Fruit fly (Drosophila melanogaster) whole organism, wandering third instar larva: Measurements from ENCODE around the gene Alp13.

ENCODE experiments used
- CG9705 ChIP-seq: fragments of 200-800 bp; sonication (Bioruptor generic); optimal IDR thresholded peaks from 2 replicates; lab custom pipeline; 2018; ENCODE audit warnings: missing biosample characterization, mild to moderate bottlenecking, missing genetic modification characterization
- CrebA ChIP-seq: fragments of 200-800 bp; sonication (Bioruptor generic); optimal IDR thresholded peaks from 2 replicates; lab custom pipeline; 2016; ENCODE audit warnings: missing biosample characterization, mild to moderate bottlenecking, missing genetic modification characterization, borderline replicate concordance
- Dfd ChIP-seq: fragments of >200 bp; optimal IDR thresholded peaks from 2 replicates; lab custom pipeline; 2017; ENCODE audit warnings: missing biosample characterization, missing genetic modification characterization
- Dif ChIP-seq: fragments of 200-275, 200-300 bp; sonication (Bioruptor generic); optimal IDR thresholded peaks from 2 replicates; lab custom pipeline; 2018; ENCODE audit warnings: missing biosample characterization, missing genetic modification characterization; ENCODE audit not compliant: partially characterized antibody
- GATAd ChIP-seq: sonication (Bioruptor generic); optimal IDR thresholded peaks from 2 replicates; lab custom pipeline; 2016; ENCODE audit warnings: missing biosample characterization, missing genetic modification characterization
- HLH106 ChIP-seq: fragments of 200-800 bp; optimal IDR thresholded peaks from 3 replicates; lab custom pipeline; 2019; ENCODE audit warnings: missing biosample characterization, mild to moderate bottlenecking, missing genetic modification characterization, moderate library complexity
- Hnf4 ChIP-seq: fragments of 200-800 bp; sonication (Bioruptor generic); optimal IDR thresholded peaks from 2 replicates; lab custom pipeline; 2016; ENCODE audit warnings: missing biosample characterization, mild to moderate bottlenecking, missing genetic modification characterization
- Hr78 ChIP-seq: fragments of >200 bp; optimal IDR thresholded peaks from 2 replicates; lab custom pipeline; 2017; ENCODE audit warnings: missing biosample characterization, missing genetic modification characterization
- Hr83 ChIP-seq: fragments of 200-300 bp; sonication (Bioruptor generic); optimal IDR thresholded peaks from 2 replicates; lab custom pipeline; 2016; ENCODE audit warnings: missing biosample characterization, mild to moderate bottlenecking, missing genetic modification characterization, moderate library complexity; ENCODE audit not compliant: poor library complexity, severe bottlenecking
- Jra ChIP-seq: sonication (Bioruptor generic); optimal IDR thresholded peaks from 2 replicates; lab custom pipeline; 2016; ENCODE audit warnings: missing biosample characterization, missing genetic modification characterization
- Mio ChIP-seq: sonication (Bioruptor generic); optimal IDR thresholded peaks from 2 replicates; lab custom pipeline; 2016; ENCODE audit warnings: missing biosample characterization, missing genetic modification characterization
- Myc ChIP-seq: fragments of >200 bp; optimal IDR thresholded peaks from 2 replicates; lab custom pipeline; 2017
- N ChIP-seq: fragments of >200 bp; optimal IDR thresholded peaks from 2 replicates; lab custom pipeline; 2018; ENCODE audit warnings: missing biosample characterization, missing external identifiers, missing genetic modification characterization
- OdsH ChIP-seq: fragments of 200-800 bp; sonication (Bioruptor generic); optimal IDR thresholded peaks from 2 replicates; lab custom pipeline; 2016; ENCODE audit warnings: missing biosample characterization, mild to moderate bottlenecking, missing genetic modification characterization
- Rel ChIP-seq, 2 experiments: fragments of 200-800 bp; sonication (Bioruptor generic) in 1 of 2; optimal IDR thresholded peaks; 2 replicates in 1 of 2; 3 replicates in 1 of 2; lab custom pipeline; 2016 to 2019; ENCODE audit warnings: mild to moderate bottlenecking in 2 of 2, missing biosample characterization in 2 of 2, missing genetic modification characterization in 2 of 2, moderate library complexity in 1 of 2
- Sp1 ChIP-seq: fragments of 200-800 bp; sonication (Bioruptor generic); optimal IDR thresholded peaks from 3 replicates; lab custom pipeline; 2019; ENCODE audit warnings: missing biosample characterization, mild to moderate bottlenecking, missing genetic modification characterization, moderate library complexity
- Vsx2 ChIP-seq: fragments of 200-300, 225-300 bp; sonication (Bioruptor generic); optimal IDR thresholded peaks from 2 replicates; lab custom pipeline; 2018; ENCODE audit warnings: missing biosample characterization, missing genetic modification characterization; ENCODE audit not compliant: partially characterized antibody
- br ChIP-seq: fragments of 200-800 bp; sonication (Bioruptor generic); optimal IDR thresholded peaks from 2 replicates; lab custom pipeline; 2016; ENCODE audit warnings: missing biosample characterization, missing genetic modification characterization
- brk ChIP-seq: fragments of 200-800 bp; sonication (Bioruptor generic); optimal IDR thresholded peaks from 2 replicates; lab custom pipeline; 2016; ENCODE audit warnings: missing biosample characterization, mild to moderate bottlenecking, missing genetic modification characterization
- dl ChIP-seq, 2 experiments: fragments of 175-275, 200-275 bp in 1 of 2; fragments of 200-275 bp in 1 of 2; sonication (Bioruptor generic); optimal IDR thresholded peaks; lab custom pipeline; 2018; ENCODE audit warnings: mild to moderate bottlenecking in 2 of 2, missing biosample characterization in 2 of 2, missing genetic modification characterization in 2 of 2, moderate library complexity in 2 of 2; ENCODE audit not compliant: partially characterized antibody in 2 of 2, insufficient read depth in 1 of 2
- dmrt93B ChIP-seq: fragments of 200-800 bp; sonication (Bioruptor generic); optimal IDR thresholded peaks from 2 replicates; lab custom pipeline; 2018; ENCODE audit warnings: missing biosample characterization, mild to moderate bottlenecking, missing genetic modification characterization
- dsf ChIP-seq: sonication (Bioruptor generic); optimal IDR thresholded peaks from 2 replicates; lab custom pipeline; 2016; ENCODE audit warnings: missing biosample characterization, missing genetic modification characterization, borderline replicate concordance
- ey ChIP-seq: fragments of 200-800 bp; sonication (Bioruptor generic); optimal IDR thresholded peaks from 2 replicates; lab custom pipeline; 2016; ENCODE audit warnings: missing biosample characterization, missing genetic modification characterization
- foxo ChIP-seq, 2 experiments: fragments of 200-800 bp; sonication (Bioruptor generic); optimal IDR thresholded peaks; 2 replicates in 1 of 2; 3 replicates in 1 of 2; lab custom pipeline; 2016 to 2017; ENCODE audit warnings: missing biosample characterization in 2 of 2, missing genetic modification characterization in 2 of 2
- fru ChIP-seq: fragments of 200-800 bp; sonication (Bioruptor generic); optimal IDR thresholded peaks from 3 replicates; lab custom pipeline; 2016; ENCODE audit warnings: missing biosample characterization, mild to moderate bottlenecking, missing genetic modification characterization
- h ChIP-seq: fragments of 200-800 bp; sonication (Bioruptor generic); optimal IDR thresholded peaks from 3 replicates; lab custom pipeline; 2016; ENCODE audit warnings: missing biosample characterization, mild to moderate bottlenecking, missing genetic modification characterization
- jim ChIP-seq: fragments of 175-275, 200-325 bp; sonication (Bioruptor generic); optimal IDR thresholded peaks from 2 replicates; lab custom pipeline; 2016; ENCODE audit warnings: missing biosample characterization, mild to moderate bottlenecking, missing genetic modification characterization
- lola ChIP-seq: fragments of >200 bp; optimal IDR thresholded peaks from 2 replicates; lab custom pipeline; 2017; ENCODE audit warnings: missing biosample characterization, missing genetic modification characterization
- pan ChIP-seq: fragments of >200 bp; optimal IDR thresholded peaks from 2 replicates; lab custom pipeline; 2017
- psq ChIP-seq: fragments of 200-800 bp; sonication (Bioruptor generic); optimal IDR thresholded peaks from 3 replicates; lab custom pipeline; 2017; ENCODE audit warnings: missing biosample characterization, mild to moderate bottlenecking, missing genetic modification characterization, moderate library complexity
- rgr ChIP-seq: fragments of 200-800 bp; sonication (Bioruptor generic); optimal IDR thresholded peaks from 3 replicates; lab custom pipeline; 2016; ENCODE audit warnings: missing biosample characterization, mild to moderate bottlenecking, missing genetic modification characterization
- sage ChIP-seq: fragments of 200-800 bp; sonication (Bioruptor generic); optimal IDR thresholded peaks from 2 replicates; lab custom pipeline; 2016; ENCODE audit warnings: missing biosample characterization, mild to moderate bottlenecking, missing genetic modification characterization
- sv ChIP-seq: fragments of 200-800 bp; sonication (Bioruptor generic); optimal IDR thresholded peaks from 3 replicates; lab custom pipeline; 2016; ENCODE audit warnings: missing biosample characterization, missing genetic modification characterization
- usp ChIP-seq: fragments of >200 bp; optimal IDR thresholded peaks from 2 replicates; lab custom pipeline; 2017; ENCODE audit warnings: missing biosample characterization, missing genetic modification characterization
- woc ChIP-seq: sonication (Bioruptor generic); optimal IDR thresholded peaks from 2 replicates; lab custom pipeline; 2016; ENCODE audit warnings: missing biosample characterization, mild to moderate bottlenecking, missing genetic modification characterization

The Alp13 gene

DNA sequence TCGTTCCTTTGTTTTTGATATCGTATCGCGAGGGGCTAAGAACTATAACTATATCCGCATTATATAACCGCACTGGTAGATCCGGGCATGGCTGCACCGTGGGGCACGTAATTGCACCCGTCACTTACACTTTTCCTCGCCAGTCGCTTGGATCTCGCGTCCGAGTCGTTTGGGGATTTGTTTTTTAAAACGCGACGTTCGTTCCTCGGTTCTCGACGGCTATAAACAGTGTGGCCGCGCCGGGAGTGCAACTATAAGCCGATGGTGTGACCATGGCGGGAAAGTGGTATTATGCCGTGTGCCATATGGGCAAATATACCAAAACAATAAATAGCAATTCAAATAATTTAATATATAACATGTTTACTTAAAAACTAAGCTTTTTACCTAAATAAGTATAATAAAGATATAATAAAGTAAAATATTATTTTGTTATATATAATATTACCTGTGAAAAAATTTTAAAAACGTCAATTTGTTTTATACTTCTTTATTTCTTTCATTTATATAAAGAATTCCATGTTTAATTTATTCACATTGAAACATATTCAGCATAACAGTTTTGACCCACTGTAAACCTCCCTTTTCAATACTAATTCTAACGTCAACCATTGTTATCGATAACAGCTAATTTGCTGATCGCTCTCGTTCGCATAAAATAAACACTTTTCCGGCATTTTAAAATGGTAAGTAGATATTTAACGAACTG is 32.4 kb downstream of the Alp13 start, which contains the start of the genes Mical and CG3909:
Mical (minus strand) TSS at position 232 of the 709 bp plus-strand sequence.
CG3909 (plus strand) TSS at position 607 of the 709 bp plus-strand sequence.
- TF ChIP-seq sv (GFP tag; lab: Kevin White, UChicago): peak; percentile 36
- TF ChIP-seq Dfd (GFP tag; lab: Kevin White, UChicago): no peak
- no peak for TF ChIP-seq Mio
- TF ChIP-seq OdsH (GFP tag; lab: Kevin White, UChicago): peak; percentile 68
- no peak for TF ChIP-seq Rel (GFP tag; optimal IDR thresholded peaks at IDR 0.05; lab: Kevin White, UChicago)
- peak; percentile 77 for TF ChIP-seq Rel (tag; optimal IDR thresholded peaks at IDR 0.05; lab: Kevin White, UChicago)
- no peak for TF ChIP-seq dl (GFP tag; optimal IDR thresholded peaks at IDR 0.05; lab: Kevin White, UChicago; ENCODE audit: insufficient read depth in 1 of 2, partially characterized antibody in 2 of 2)
- peak; percentile 69 for TF ChIP-seq rgr (GFP tag; lab: Kevin White, UChicago)
- no peak for TF ChIP-seq CrebA (GFP tag; lab: Kevin White, UChicago)
- TF ChIP-seq Hnf4 (GFP tag; lab: Kevin White, UChicago): peak; percentile 82
- TF ChIP-seq HLH106: peak; percentile 89
- no peak for TF ChIP-seq Myc (lab: Kevin White, UChicago)
- peak; percentile 65 for TF ChIP-seq dsf (GFP tag; lab: Kevin White, UChicago)
- TF ChIP-seq brk: no peak
- no peak for TF ChIP-seq Hr78 (GFP tag; lab: Kevin White, UChicago)
- peak; percentile 16 for TF ChIP-seq Jra (GFP tag; lab: Kevin White, UChicago)
- peak; percentile 74 for TF ChIP-seq psq (GFP tag; lab: Kevin White, UChicago)
- peak; percentile 25 for TF ChIP-seq jim (GFP tag; lab: Kevin White, UChicago)
- TF ChIP-seq dmrt93B (GFP tag; lab: Kevin White, UChicago): no peak
- peak in 1 of 2 experiments; percentile 87 for TF ChIP-seq foxo (GFP tag; optimal IDR thresholded peaks at IDR 0.05; lab: Kevin White, UChicago)
- TF ChIP-seq h: peak; percentile 71
- peak; percentile 94 for TF ChIP-seq Vsx2 (GFP tag; lab: Kevin White, UChicago)
- peak; percentile 52 for TF ChIP-seq ey (GFP tag; lab: Kevin White, UChicago)
- TF ChIP-seq Hr83 (GFP tag; lab: Kevin White, UChicago): peak; percentile 51
- TF ChIP-seq usp (GFP tag; lab: Kevin White, UChicago): no peak
- TF ChIP-seq GATAd (GFP tag; lab: Kevin White, UChicago): no peak
- peak; percentile 67 for TF ChIP-seq fru (GFP tag; lab: Kevin White, UChicago)
- TF ChIP-seq Sp1 (GFP tag; lab: Kevin White, UChicago): peak; percentile 86
- peak; percentile 15 for TF ChIP-seq sage (GFP tag; lab: Kevin White, UChicago)
- TF ChIP-seq Dif (GFP tag; lab: Kevin White, UChicago): peak; percentile 59
- TF ChIP-seq lola (GFP tag; lab: Kevin White, UChicago): no peak
- TF ChIP-seq pan (lab: Kevin White, UChicago): no peak
- TF ChIP-seq CG9705: peak; percentile 49
- peak; percentile 60 for TF ChIP-seq woc
- TF ChIP-seq N (GFP tag; lab: Kevin White, UChicago): no peak
- TF ChIP-seq br (GFP tag; lab: Kevin White, UChicago): peak; percentile 15
- TF ChIP-seq, all 38 proteins: peak for 22

DNA sequence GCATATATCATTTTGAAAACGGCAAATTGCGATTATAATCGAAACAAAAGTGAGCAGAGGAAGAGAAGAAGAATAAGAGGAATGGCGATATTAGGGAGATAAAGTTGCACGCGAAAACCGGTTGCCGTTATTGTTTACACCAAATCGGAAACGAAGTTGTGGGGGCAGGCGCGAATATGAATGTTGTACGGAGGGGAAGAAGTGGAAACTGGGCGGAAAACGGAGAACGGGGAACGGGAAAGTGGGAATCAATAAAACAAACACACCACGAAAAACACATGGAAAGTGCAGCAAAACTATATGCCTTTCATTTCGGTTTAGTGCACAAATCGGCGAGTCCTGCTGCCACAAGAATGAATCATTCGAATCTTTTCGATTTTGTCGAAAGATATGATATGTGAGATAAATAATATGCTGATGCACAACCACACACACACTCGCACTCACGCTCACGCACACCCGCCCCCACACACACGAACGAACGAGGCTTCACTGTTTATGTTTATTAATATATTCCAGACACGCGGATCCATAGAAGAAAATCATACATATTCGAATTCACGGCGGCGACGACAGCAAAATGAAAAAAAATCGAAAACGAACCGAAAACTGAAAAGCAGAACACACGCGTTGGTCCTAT is 33.0 kb downstream of the Alp13 start:
- TF ChIP-seq dmrt93B (GFP tag; lab: Kevin White, UChicago) (no peak), usp (GFP tag; lab: Kevin White, UChicago) (no peak), Vsx2 (GFP tag; lab: Kevin White, UChicago) (no peak), psq (GFP tag; lab: Kevin White, UChicago) (peak; percentile 53), Myc (lab: Kevin White, UChicago) (no peak), CG9705 (no peak), sv (GFP tag; lab: Kevin White, UChicago) (no peak), Sp1 (GFP tag; lab: Kevin White, UChicago) (no peak)
